Worm (Caenorhabditis elegans): ENCODE measurements around the gene cin-4.

The cin-4 gene

ce11 chrII:7022370-7023001 is 15.6 kb upstream of the cin-4 start, which contains the start of the genes lst-6 and lst-5 (continued):
- no peak for TF ChIP-seq lin-15B (tag; optimal IDR thresholded peaks at IDR 0.05)
- no peak for TF ChIP-seq nhr-41 (GFP tag; IDR thresholded peaks at IDR 0.05)
- no peak for TF ChIP-seq F37D6.2 (tag; optimal IDR thresholded peaks at IDR 0.05)
- peak; percentile 58; the same call in 1 of the 2 replicates for TF ChIP-seq dmd-6 (GFP tag; IDR thresholded peaks at IDR 0.05)
- no peak for TF ChIP-seq nhr-237 (tag; optimal IDR thresholded peaks at IDR 0.05)
- peak; percentile 73 for TF ChIP-seq hlh-11 (tag; optimal IDR thresholded peaks at IDR 0.05)
- TF ChIP-seq mxl-3 (GFP tag; optimal IDR thresholded peaks at IDR 0.05) = peak; percentile 19
- TF ChIP-seq php-3 (GFP tag; IDR thresholded peaks at IDR 0.05) = peak; percentile 38; the same call in 1 of the 2 replicates
- no peak for TF ChIP-seq Y105C5A.15 (GFP tag; IDR thresholded peaks at IDR 0.05)
- TF ChIP-seq dpl-1 (GFP tag; optimal IDR thresholded peaks at IDR 0.05) = peak; percentile 66
- no peak for TF ChIP-seq dmd-9 (GFP tag; IDR thresholded peaks at IDR 0.05)
- no peak for TF ChIP-seq tag-97 (GFP tag; IDR thresholded peaks at IDR 0.05)
- TF ChIP-seq fos-1 (tag; optimal IDR thresholded peaks at IDR 0.05) = no peak
- TF ChIP-seq ceh-32 (tag; optimal IDR thresholded peaks at IDR 0.05; ENCODE audit: poor library complexity) = no peak
- TF ChIP-seq madf-5 (GFP tag; IDR thresholded peaks at IDR 0.05) = no peak
- TF ChIP-seq lin-1 (GFP tag; IDR thresholded peaks at IDR 0.05) = 0 out of 2 replicates have a peak, but pooled peaks have one; percentile 16
- no peak for TF ChIP-seq Y48G9A.11 (GFP tag; IDR thresholded peaks at IDR 0.05)
- no peak for TF ChIP-seq nhr-6 (tag; optimal IDR thresholded peaks at IDR 0.05)
- no peak for TF ChIP-seq hmg-1.1 (GFP tag; IDR thresholded peaks at IDR 0.05)
- no peak for TF ChIP-seq nhr-42 (GFP tag; IDR thresholded peaks at IDR 0.05)
- TF ChIP-seq zip-2 (tag; optimal IDR thresholded peaks at IDR 0.05) = no peak
- peak; percentile 62 for TF ChIP-seq aha-1 (tag)
- no peak for TF ChIP-seq mdt-29 (GFP tag; IDR thresholded peaks at IDR 0.05)
- TF ChIP-seq lin-39 (tag; optimal IDR thresholded peaks at IDR 0.05) = no peak
- peak; percentile 81 for TF ChIP-seq lin-38 (GFP tag; IDR thresholded peaks at IDR 0.05)
- TF ChIP-seq aly-2 (tag; optimal IDR thresholded peaks at IDR 0.05) = no peak
- no peak for TF ChIP-seq F26F4.8 (GFP tag; conservative IDR thresholded peaks at IDR 0.05)
- TF ChIP-seq lim-7 (GFP tag; IDR thresholded peaks at IDR 0.05) = no peak
- no peak for TF ChIP-seq snpc-4 (tag; optimal IDR thresholded peaks at IDR 0.05)
- TF ChIP-seq mxl-2 (GFP tag; conservative IDR thresholded peaks at IDR 0.05) = no peak
- TF ChIP-seq dmd-8 (GFP tag; IDR thresholded peaks at IDR 0.05) = no peak
- TF ChIP-seq T26A8.4 (GFP tag; IDR thresholded peaks at IDR 0.05) = no peak
- no peak for TF ChIP-seq madf-9 (GFP tag; conservative IDR thresholded peaks at IDR 0.05)
- TF ChIP-seq T20F7.1 (GFP tag; optimal IDR thresholded peaks at IDR 0.05) = peak; percentile 70
- TF ChIP-seq F44E2.7 (GFP tag; IDR thresholded peaks at IDR 0.05) = no peak
- no peak for TF ChIP-seq ceh-82 (tag; optimal IDR thresholded peaks at IDR 0.05)
- TF ChIP-seq fkh-10 (GFP tag; optimal IDR thresholded peaks at IDR 0.05) = peak; percentile 53
- no peak for TF ChIP-seq tra-1 (GFP tag; IDR thresholded peaks at IDR 0.05)
- no peak for TF ChIP-seq ama-1 (optimal IDR thresholded peaks at IDR 0.05)
- no peak for TF ChIP-seq ceh-20 (GFP tag; IDR thresholded peaks at IDR 0.05)
- TF ChIP-seq unc-62 (GFP tag; optimal IDR thresholded peaks at IDR 0.05 in 1 of 2) = no peak
- TF ChIP-seq unc-62 (tag; optimal IDR thresholded peaks at IDR 0.05) = no peak
- TF ChIP-seq mdl-1 (tag; optimal IDR thresholded peaks at IDR 0.05) = peak in 1 of 2 experiments; percentile 34
- no peak for TF ChIP-seq unc-39 (tag; optimal IDR thresholded peaks at IDR 0.05)
- no peak for TF ChIP-seq zfp-2 (tag; optimal IDR thresholded peaks at IDR 0.05)
- no peak for TF ChIP-seq snpc-1.2 (GFP tag; IDR thresholded peaks at IDR 0.05)
- no peak for TF ChIP-seq saeg-2 (GFP tag; IDR thresholded peaks at IDR 0.05)
- no peak for TF ChIP-seq F10B5.3 (tag; optimal IDR thresholded peaks at IDR 0.05)
- no peak for TF ChIP-seq set-16 (GFP tag; IDR thresholded peaks at IDR 0.05)
- TF ChIP-seq ceh-28 (tag; optimal IDR thresholded peaks at IDR 0.05) = no peak
- TF ChIP-seq mep-1 (tag; optimal IDR thresholded peaks at IDR 0.05) = peak; percentile 73
- no peak for TF ChIP-seq spr-3 (GFP tag; optimal IDR thresholded peaks at IDR 0.05)
- TF ChIP-seq daf-8 (GFP tag; IDR thresholded peaks at IDR 0.05) = no peak

All from whole organism, L4 larva.